Fruit fly (Drosophila melanogaster): Measurements from ENCODE around the gene CG4080.

The CG4080 gene

DNA sequence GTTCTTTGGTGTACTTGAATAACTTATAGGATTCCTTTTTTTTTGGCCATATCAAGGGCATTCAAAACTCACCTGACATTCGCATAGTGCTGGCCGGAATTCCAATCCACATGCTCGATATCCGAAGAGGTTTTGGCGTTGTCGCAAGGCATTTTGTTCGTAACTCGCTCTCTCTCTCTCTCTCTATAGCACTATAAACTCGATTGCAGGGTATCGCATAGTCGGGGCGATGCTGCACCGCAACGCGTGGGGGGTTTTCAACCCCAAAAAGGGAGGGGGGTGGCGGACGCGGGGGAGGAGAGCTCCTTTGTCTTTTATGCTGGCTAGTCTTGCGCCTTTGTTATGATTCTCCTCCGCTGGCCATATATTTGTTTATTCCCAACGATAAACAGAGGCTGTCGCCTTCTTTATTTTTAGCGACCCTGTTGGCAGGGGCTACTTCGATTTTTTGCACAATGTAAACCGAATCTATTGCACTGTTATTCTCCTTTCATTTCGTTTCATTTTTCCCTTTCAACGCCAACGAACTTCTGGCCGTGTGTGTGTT, 519 bp downstream of the CG4080 start (continued):
- TF ChIP-seq CG16779 (GFP tag; IDR thresholded peaks at IDR 0.05) (0 out of 2 replicates have a peak, but pooled peaks have one; percentile 20), bcd (GFP tag; optimal IDR thresholded peaks at IDR 0.05) (peak; percentile 15), Ptx1 (GFP tag; IDR thresholded peaks at IDR 0.05) (no peak), dan (GFP tag; IDR thresholded peaks at IDR 0.05) (no peak), sna (GFP tag; IDR thresholded peaks at IDR 0.05; ENCODE audit: partially characterized antibody) (no peak), cg (GFP tag; optimal IDR thresholded peaks at IDR 0.05) (no peak), Lhr (GFP tag; optimal IDR thresholded peaks at IDR 0.05) (no peak), CG18011 (GFP tag; optimal IDR thresholded peaks at IDR 0.05) (no peak), Rx (GFP tag; IDR thresholded peaks at IDR 0.05) (no peak), jigr1 (GFP tag; IDR thresholded peaks at IDR 0.05) (no peak), H15 (GFP tag; IDR thresholded peaks at IDR 0.05) (0 out of 3 replicates have a peak, but pooled peaks have one; percentile 41), CG15514 (GFP tag; optimal IDR thresholded peaks at IDR 0.05) (no peak), ci (GFP tag; IDR thresholded peaks at IDR 0.05) (peak; percentile 54; the same call in 2 of the 3 replicates), disco-r (GFP tag; optimal IDR thresholded peaks at IDR 0.05) (no peak), CG31441 (GFP tag; IDR thresholded peaks at IDR 0.05) (no peak), Ets97D (GFP tag; optimal IDR thresholded peaks at IDR 0.05) (no peak), H2.0 (GFP tag; IDR thresholded peaks at IDR 0.05) (no peak), fd102C (GFP tag; optimal IDR thresholded peaks at IDR 0.05) (no peak), usp (GFP tag; optimal IDR thresholded peaks at IDR 0.05) (no peak), CG11723 (GFP tag; optimal IDR thresholded peaks at IDR 0.05) (no peak), CG9215 (GFP tag; IDR thresholded peaks at IDR 0.05) (no peak), CG18262 (tag; optimal IDR thresholded peaks at IDR 0.05) (peak; percentile 0), dpn (GFP tag; optimal IDR thresholded peaks at IDR 0.05) (no peak), Stat92E (GFP tag; optimal IDR thresholded peaks at IDR 0.05) (no peak), sim (GFP tag; IDR thresholded peaks at IDR 0.05) (no peak), CoRest (tag; optimal IDR thresholded peaks at IDR 0.05) (no peak), D (optimal IDR thresholded peaks at IDR 0.05) (no peak), D (GFP tag; optimal IDR thresholded peaks at IDR 0.05) (no peak), unpg (GFP tag; optimal IDR thresholded peaks at IDR 0.05) (no peak), Fer2 (tag; optimal IDR thresholded peaks at IDR 0.05) (no peak), sug (tag; optimal IDR thresholded peaks at IDR 0.05) (peak; percentile 30), CG18599 (GFP tag; optimal IDR thresholded peaks at IDR 0.05) (no peak), az2 (GFP tag; optimal IDR thresholded peaks at IDR 0.05) (no peak), ftz-f1 (GFP tag; optimal IDR thresholded peaks at IDR 0.05) (no peak), tll (GFP tag; optimal IDR thresholded peaks at IDR 0.05) (no peak), CG4282 (GFP tag; optimal IDR thresholded peaks at IDR 0.05) (no peak), CG2875 (GFP tag; optimal IDR thresholded peaks at IDR 0.05) (no peak), Dek (tag; optimal IDR thresholded peaks at IDR 0.05) (no peak), inv (GFP tag; IDR thresholded peaks at IDR 0.05; ENCODE audit: partially characterized antibody) (no peak), lilli (GFP tag; optimal IDR thresholded peaks at IDR 0.05) (no peak), CG4404 (GFP tag; IDR thresholded peaks at IDR 0.05) (no peak), HLH4C (GFP tag; IDR thresholded peaks at IDR 0.05; ENCODE audit: partially characterized antibody) (no peak), mld (GFP tag; IDR thresholded peaks at IDR 0.05; ENCODE audit: partially characterized antibody) (no peak), rib (GFP tag; IDR thresholded peaks at IDR 0.05) (no peak), Sry-δ (GFP tag; optimal IDR thresholded peaks at IDR 0.05) (no peak), CrebB (tag; optimal IDR thresholded peaks at IDR 0.05) (no peak), CG14965 (GFP tag; optimal IDR thresholded peaks at IDR 0.05; ENCODE audit: borderline replicate concordance) (no peak), Atf6 (GFP tag; IDR thresholded peaks at IDR 0.05) (0 out of 2 replicates have a peak, but pooled peaks have one; percentile 21), MBD-R2 (GFP tag; IDR thresholded peaks at IDR 0.05) (no peak), Med (GFP tag) (no peak)

Measured in whole organism, embryonic.